Worm (Caenorhabditis elegans): ENCODE data around the gene nhx-3.
"Not testable (repeated sequence)": the region's sequence is repeated elsewhere in the genome, so short reads cannot be mapped to it uniquely, and the experiment has no call there.

The nhx-3 gene

DNA sequence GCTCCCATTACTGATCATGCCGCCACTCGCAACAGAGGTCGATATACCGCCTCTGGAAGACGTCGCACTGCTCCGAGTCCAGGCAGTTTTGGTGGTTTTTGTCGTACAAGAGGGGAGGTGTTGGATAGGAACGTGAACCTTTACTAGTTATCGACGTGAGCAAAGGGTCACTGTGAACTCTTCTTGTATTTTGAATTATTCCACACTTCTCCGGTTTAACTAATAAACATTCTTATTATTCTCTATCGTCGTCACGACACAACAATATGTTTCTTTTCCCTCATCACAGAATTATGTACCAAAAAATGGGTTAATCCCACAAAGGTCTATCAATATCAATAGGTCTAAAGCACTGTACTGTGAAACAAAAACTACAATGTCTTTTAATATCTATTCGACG lies 33.9 kb downstream of the nhx-3 start, which contains the start of gene nhr-171:
TSS of gene nhr-171 (plus strand) at position 301 of the 400 bp plus-strand sequence.
- TF ChIP-seq ceh-48 (tag; optimal IDR thresholded peaks at IDR 0.05); hlh-30 (tag; optimal IDR thresholded peaks at IDR 0.05; ENCODE audit: insufficient read depth); hlh-6 (tag; optimal IDR thresholded peaks at IDR 0.05): not testable (repeated sequence)

DNA sequence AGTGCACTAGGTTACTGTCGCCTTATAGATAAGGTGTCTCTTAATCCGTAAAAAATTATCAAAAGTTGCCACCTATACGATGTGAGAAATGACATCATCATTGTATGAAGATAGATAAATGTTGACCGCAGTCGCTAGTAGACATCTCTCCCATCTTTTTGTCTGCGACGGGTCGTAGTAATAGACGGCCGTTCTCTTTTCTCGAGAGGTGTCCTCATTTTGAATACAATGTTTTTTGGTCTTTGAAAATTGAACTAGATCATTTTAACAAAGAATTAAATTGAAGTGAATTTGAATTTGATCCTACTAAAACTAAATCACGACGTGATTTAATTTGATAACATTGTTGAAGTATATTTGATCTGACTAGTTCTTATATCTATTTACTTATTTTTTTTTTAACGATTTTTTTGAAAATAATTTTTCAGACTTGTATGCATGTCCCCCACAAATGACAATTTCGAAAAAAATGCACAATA lies 36.7 kb downstream of the nhx-3 start, which contains the start of the genes str-31 and nhr-172:
TSS of gene str-31 (minus strand) at position 101 of the 479 bp plus-strand sequence.
TSS of gene nhr-172 (plus strand) at position 429 of the 479 bp plus-strand sequence.
- no peak for TF ChIP-seq ceh-19 (GFP tag; optimal IDR thresholded peaks at IDR 0.05)
- TF ChIP-seq elt-2 (tag; optimal IDR thresholded peaks at IDR 0.05), result peak; percentile 63

DNA sequence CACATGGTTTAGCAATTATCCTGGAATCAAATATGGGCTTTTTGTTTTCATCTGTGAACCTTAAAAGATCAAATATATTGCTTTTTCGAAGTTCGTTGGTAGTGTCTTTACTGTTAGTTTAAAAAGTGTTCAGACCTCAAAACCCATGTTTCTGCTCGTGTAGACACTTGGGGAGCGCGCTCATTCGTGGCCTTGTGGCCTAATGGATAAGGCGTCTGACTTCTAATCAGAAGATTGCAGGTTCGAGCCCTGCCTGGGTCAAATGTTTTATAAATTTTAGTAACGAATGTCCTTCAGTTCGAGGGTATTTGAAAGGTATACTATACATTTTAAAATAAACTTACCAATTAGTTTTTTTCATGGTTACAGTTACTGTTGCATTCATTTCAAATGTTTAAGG lies 39.1 kb downstream of the nhx-3 start:
- TF ChIP-seq hlh-8 (tag; optimal IDR thresholded peaks at IDR 0.05), result no peak
- no peak for TF ChIP-seq ceh-31 (tag; optimal IDR thresholded peaks at IDR 0.05)
- TF ChIP-seq ceh-14 (tag; optimal IDR thresholded peaks at IDR 0.05), result no peak
- no peak for TF ChIP-seq pax-1 (tag; optimal IDR thresholded peaks at IDR 0.05)
- no peak for TF ChIP-seq T23F11.4 (GFP tag; optimal IDR thresholded peaks at IDR 0.05)
- TF ChIP-seq dmd-4 (tag; optimal IDR thresholded peaks at IDR 0.05; ENCODE audit: borderline replicate concordance), result no peak

DNA sequence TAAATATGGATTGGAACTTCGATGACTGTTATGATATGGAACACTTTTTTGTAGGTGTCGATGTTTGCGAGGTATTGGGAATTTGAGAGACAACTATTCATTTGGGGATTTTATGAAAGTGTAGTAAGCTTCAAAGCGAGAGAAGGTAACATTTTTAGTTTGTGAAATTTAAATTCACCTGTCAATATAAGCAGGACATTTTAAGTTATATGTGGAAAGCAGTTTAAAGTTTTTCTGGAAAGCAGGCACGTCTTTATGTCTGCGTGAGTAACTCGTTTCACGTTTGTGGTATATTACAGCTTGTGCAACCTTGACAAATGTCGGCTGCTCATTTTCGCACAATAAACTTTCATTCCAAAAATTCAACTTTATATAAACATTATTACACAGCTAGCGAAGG lies 41.1 kb downstream of the nhx-3 start, which contains the start of gene srh-229:
TSS of gene srh-229 (minus strand) at position 101 of the 400 bp plus-strand sequence.
- TF ChIP-seq pha-2 (tag; optimal IDR thresholded peaks at IDR 0.05), result no peak

DNA sequence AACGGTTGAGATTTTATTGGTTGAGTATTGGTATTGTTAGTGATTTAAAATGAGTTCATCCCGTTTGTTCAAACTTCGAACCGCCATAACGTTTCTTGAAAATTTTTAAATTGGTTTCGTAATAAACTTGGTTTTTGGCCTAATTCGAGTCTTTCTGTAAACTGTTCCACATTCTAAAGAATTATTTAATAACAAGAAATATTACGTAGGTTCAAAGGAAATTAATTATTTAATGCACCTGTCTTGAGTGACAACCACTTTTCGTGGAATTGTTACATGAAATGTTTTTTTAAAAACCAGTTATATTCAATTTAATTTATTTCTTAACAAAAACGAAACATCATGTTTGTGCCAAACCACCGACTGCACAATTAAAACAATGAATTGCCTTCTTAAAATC lies 44.1 kb downstream of the nhx-3 start:
- no peak for TF ChIP-seq ahr-1 (tag; optimal IDR thresholded peaks at IDR 0.05)
- TF ChIP-seq zip-5 (tag; optimal IDR thresholded peaks at IDR 0.05), result no peak
- TF ChIP-seq ceh-14 (tag; optimal IDR thresholded peaks at IDR 0.05), result no peak
- TF ChIP-seq pag-3 (tag; optimal IDR thresholded peaks at IDR 0.05; ENCODE audit: borderline replicate concordance), result no peak
- TF ChIP-seq syd-9 (tag; optimal IDR thresholded peaks at IDR 0.05), result no peak
- TF ChIP-seq K09A11.1 (tag; optimal IDR thresholded peaks at IDR 0.05; ENCODE audit: insufficient read depth), result no peak

DNA sequence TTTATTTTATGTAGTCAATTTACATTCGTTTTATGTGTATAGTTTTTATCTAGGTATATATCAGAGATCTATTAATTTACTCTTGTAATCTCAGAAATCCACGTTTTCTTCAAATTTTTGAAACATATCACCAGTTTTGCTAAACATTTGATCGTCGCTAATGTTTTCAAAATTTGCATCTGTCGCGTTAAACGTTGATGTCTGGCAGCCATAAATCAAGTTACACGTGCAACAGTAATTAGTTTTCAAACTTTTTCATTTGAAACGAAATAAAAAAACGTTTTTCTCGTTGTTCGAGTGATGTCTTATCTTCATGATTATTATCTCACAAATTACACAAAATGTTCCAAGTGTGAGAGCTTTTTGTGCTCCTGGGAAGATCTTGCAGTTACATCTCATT lies 47.9 kb downstream of the nhx-3 start, which contains the start of gene srh-79:
TSS of gene srh-79 (plus strand) at position 301 of the 400 bp plus-strand sequence.
- no peak for TF ChIP-seq ahr-1 (tag; optimal IDR thresholded peaks at IDR 0.05)
- TF ChIP-seq odd-2 (tag; optimal IDR thresholded peaks at IDR 0.05), result no peak
- no peak for TF ChIP-seq sox-4 (tag; optimal IDR thresholded peaks at IDR 0.05)
- TF ChIP-seq ceh-14 (tag; optimal IDR thresholded peaks at IDR 0.05), result no peak
- no peak for TF ChIP-seq ama-1 (optimal IDR thresholded peaks at IDR 0.05)
- TF ChIP-seq elt-4 (tag; optimal IDR thresholded peaks at IDR 0.05), result no peak
- no peak for TF ChIP-seq ceh-24 (tag; optimal IDR thresholded peaks at IDR 0.05)
- TF ChIP-seq lin-11 (tag; optimal IDR thresholded peaks at IDR 0.05), result no peak
- TF ChIP-seq C38D4.7 (GFP tag; optimal IDR thresholded peaks at IDR 0.05), result no peak
- no peak for TF ChIP-seq zip-5 (tag; optimal IDR thresholded peaks at IDR 0.05)
- TF ChIP-seq lim-6 (tag; optimal IDR thresholded peaks at IDR 0.05), result no peak
- TF ChIP-seq hlh-13 (GFP tag; optimal IDR thresholded peaks at IDR 0.05), result no peak
- no peak for TF ChIP-seq ceh-18 (tag; optimal IDR thresholded peaks at IDR 0.05)
- no peak for TF ChIP-seq Y22D7AL.16 (tag; optimal IDR thresholded peaks at IDR 0.05)
- TF ChIP-seq ztf-16 (tag; optimal IDR thresholded peaks at IDR 0.05), result no peak
- TF ChIP-seq tbx-7 (tag; optimal IDR thresholded peaks at IDR 0.05), result no peak

DNA sequence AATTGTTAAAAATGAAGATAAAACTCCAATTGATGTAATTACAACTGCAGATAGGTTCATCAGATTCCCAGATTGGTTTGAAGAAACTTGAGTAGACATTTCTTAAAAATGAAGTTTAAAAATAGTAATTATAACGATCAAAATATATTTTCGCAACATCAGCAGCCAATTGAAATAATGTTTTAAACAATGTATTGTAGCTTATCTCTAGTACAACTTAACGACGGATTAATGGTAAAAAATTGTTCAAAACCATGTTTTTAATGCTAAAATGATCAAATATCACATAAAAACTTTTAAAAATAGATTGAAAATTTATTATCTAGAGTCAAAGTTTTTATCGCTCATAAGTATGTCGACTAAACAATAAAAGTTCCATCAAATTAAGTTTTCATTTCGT lies 50.1 kb downstream of the nhx-3 start, which contains the start of gene srbc-11:
TSS of gene srbc-11 (minus strand) at position 101 of the 400 bp plus-strand sequence.
- no peak for TF ChIP-seq sox-4 (tag; optimal IDR thresholded peaks at IDR 0.05)

Data from whole organism, late embryonic.